Worm (Caenorhabditis elegans): Measurements from ENCODE around the gene srlf-29.

ce11 chrII:1644777-1645348 is 21.3 kb upstream of the srlf-29 start, which contains the start of gene ZC204.6:
- TF ChIP-seq snpc-4 (GFP tag; optimal IDR thresholded peaks at IDR 0.05) (no peak), snpc-4 (tag; optimal IDR thresholded peaks at IDR 0.05) (no peak), K11D2.4 (GFP tag; IDR thresholded peaks at IDR 0.05) (no peak), ztf-18 (tag; optimal IDR thresholded peaks at IDR 0.05) (no peak), ama-1 (optimal IDR thresholded peaks at IDR 0.05) (no peak), ama-1 (GFP tag; optimal IDR thresholded peaks at IDR 0.05) (no peak), egl-44 (GFP tag; IDR thresholded peaks at IDR 0.05) (no peak)
